Worm (Caenorhabditis elegans) whole organism, L4/young adult: ENCODE results near the gene ccz-1.

Experiments
- W03F9.2 ChIP-seq: fragments of 150-350 bp; optimal IDR thresholded peaks from 2 replicates; lab custom pipeline; 2014; ENCODE audit warnings: missing biosample characterization, missing genetic modification characterization
- dao-5 ChIP-seq: sonication (generic microtip); optimal IDR thresholded peaks from 2 replicates; lab custom pipeline; 2016; ENCODE audit warnings: missing genotype, missing genetic modification characterization, moderate library complexity, missing compliant biosample characterization
- him-1 ChIP-seq: sonication (generic microtip); optimal IDR thresholded peaks from 2 replicates; lab custom pipeline; 2016; ENCODE audit warnings: missing genotype, missing genetic modification reagents, missing genetic modification characterization, missing compliant biosample characterization

DNA sequence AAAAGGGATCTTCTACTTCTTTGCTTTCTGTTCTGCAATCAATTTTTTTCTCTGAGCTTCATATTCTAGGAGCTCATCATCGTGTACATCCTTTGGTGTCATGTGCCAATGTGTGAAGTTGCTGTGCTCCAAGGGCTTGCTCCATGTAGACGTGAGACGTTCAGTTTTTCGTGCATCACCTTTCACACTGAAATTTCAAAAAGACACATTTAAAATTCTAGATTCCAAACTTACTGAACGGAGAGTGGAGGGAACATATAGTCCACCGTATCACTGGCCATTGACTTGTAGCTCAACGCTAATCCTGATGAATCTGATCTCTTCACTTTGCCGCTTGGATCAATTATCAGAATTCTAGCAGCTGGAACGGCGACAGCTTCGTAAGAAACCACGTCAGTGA lies 27.9 kb upstream of the ccz-1 start:
- TF ChIP-seq W03F9.2 (tag; lab: Kevin White, UChicago) (no peak), him-1 (tag; lab: Kevin White, UChicago) (no peak), dao-5 (tag; lab: Kevin White, UChicago) (no peak)
